Fruit fly (Drosophila melanogaster): ENCODE results near the gene eIF2beta.
A peak's percentile ranks its signal among the peaks of the same experiment; 100 is the strongest.

eIF2beta gene

DNA sequence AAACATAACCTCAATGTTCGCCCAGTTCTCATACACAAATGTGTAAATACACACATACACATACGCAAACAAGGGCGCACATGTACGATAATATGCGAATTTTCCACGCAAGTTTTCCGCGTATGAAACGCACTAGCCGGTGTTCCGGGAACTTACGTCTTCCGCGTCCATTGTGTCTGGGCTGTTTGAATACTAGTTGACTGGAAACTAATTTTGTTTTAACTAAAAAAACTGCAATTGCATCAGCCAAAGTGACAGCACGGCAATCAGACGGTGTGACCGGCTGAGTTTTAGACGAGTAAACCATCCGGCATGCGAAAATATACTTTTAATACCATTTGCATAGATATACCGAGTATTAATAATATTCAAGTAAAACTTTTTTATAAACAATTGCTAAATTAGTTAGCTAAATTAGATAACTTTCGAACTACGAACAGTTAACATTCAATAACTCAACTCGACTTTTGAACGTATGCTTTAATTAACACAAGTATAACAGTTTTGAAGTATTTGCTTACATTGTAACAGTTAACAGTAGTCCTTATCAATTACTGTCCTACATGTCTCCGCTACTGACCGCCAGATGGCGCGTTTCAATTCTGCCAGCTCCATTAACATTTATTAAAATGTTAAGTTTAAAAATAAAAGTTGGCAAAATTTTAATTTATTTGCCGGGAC lies at the start of gene eIF2beta (continued):
- TF ChIP-seq Asciz (GFP tag; optimal IDR thresholded peaks at IDR 0.05) (peak; percentile 74), CG12659 (GFP tag; optimal IDR thresholded peaks at IDR 0.05) (peak; percentile 68), CG10209 (GFP tag; optimal IDR thresholded peaks at IDR 0.05) (no peak), CG9797 (GFP tag; optimal IDR thresholded peaks at IDR 0.05) (peak; percentile 91), kni (GFP tag; optimal IDR thresholded peaks at IDR 0.05) (peak; percentile 79), NfI (GFP tag; optimal IDR thresholded peaks at IDR 0.05) (peak; percentile 70), CG1647 (GFP tag; optimal IDR thresholded peaks at IDR 0.05) (no peak), rib (GFP tag; IDR thresholded peaks at IDR 0.05) (0 out of 2 replicates have a peak, but pooled peaks have one; percentile 25), Vsx1 (GFP tag; optimal IDR thresholded peaks at IDR 0.05) (no peak), salm (tag; optimal IDR thresholded peaks at IDR 0.05) (no peak), CG33213 (GFP tag; optimal IDR thresholded peaks at IDR 0.05) (no peak), CG1233 (GFP tag; optimal IDR thresholded peaks at IDR 0.05) (peak; percentile 48), CG33557 (GFP tag; optimal IDR thresholded peaks at IDR 0.05) (peak; percentile 29), CG16813 (GFP tag; IDR thresholded peaks at IDR 0.05; ENCODE audit: partially characterized antibody) (no peak), Trl (optimal IDR thresholded peaks at IDR 0.05) (no peak), Trl (GFP tag; optimal IDR thresholded peaks at IDR 0.05) (peak; percentile 18), nerfin-2 (GFP tag; IDR thresholded peaks at IDR 0.05; ENCODE audit: partially characterized antibody) (no peak), Ada2b (GFP tag; IDR thresholded peaks at IDR 0.05) (no peak), tap (tag; optimal IDR thresholded peaks at IDR 0.05) (peak; percentile 27), CG15073 (GFP tag; optimal IDR thresholded peaks at IDR 0.05) (no peak), cad (GFP tag; optimal IDR thresholded peaks at IDR 0.05) (no peak), tgo (GFP tag; IDR thresholded peaks at IDR 0.05) (no peak), crol (GFP tag; IDR thresholded peaks at IDR 0.05) (no peak), MTF-1 (GFP tag; optimal IDR thresholded peaks at IDR 0.05; ENCODE audit: borderline replicate concordance) (peak; percentile 79), cg (GFP tag; optimal IDR thresholded peaks at IDR 0.05) (peak; percentile 92), sug (tag; optimal IDR thresholded peaks at IDR 0.05) (peak; percentile 4), pnt (GFP tag; optimal IDR thresholded peaks at IDR 0.05) (no peak), hbn (GFP tag; IDR thresholded peaks at IDR 0.05; ENCODE audit: partially characterized antibody) (0 out of 2 replicates have a peak, but pooled peaks have one; percentile 23), YL-1 (GFP tag; optimal IDR thresholded peaks at IDR 0.05) (peak; percentile 97), Jarid2 (GFP tag; optimal IDR thresholded peaks at IDR 0.05) (peak; percentile 8), CG7745 (tag; optimal IDR thresholded peaks at IDR 0.05) (no peak), Atf6 (GFP tag; IDR thresholded peaks at IDR 0.05) (no peak), pum (GFP tag; optimal IDR thresholded peaks at IDR 0.05) (no peak), sqz (GFP tag; optimal IDR thresholded peaks at IDR 0.05) (peak; percentile 51), CG1603 (tag; optimal IDR thresholded peaks at IDR 0.05) (peak; percentile 37), Poxn (GFP tag; IDR thresholded peaks at IDR 0.05) (no peak), Spps (tag; optimal IDR thresholded peaks at IDR 0.05) (peak; percentile 30), ATbp (GFP tag; optimal IDR thresholded peaks at IDR 0.05) (no peak), CoRest (tag; optimal IDR thresholded peaks at IDR 0.05) (no peak), ken (GFP tag; IDR thresholded peaks at IDR 0.05) (no peak), CG12744 (GFP tag; optimal IDR thresholded peaks at IDR 0.05) (no peak), ac (GFP tag; optimal IDR thresholded peaks at IDR 0.05) (peak; percentile 38), kah (GFP tag; optimal IDR thresholded peaks at IDR 0.05) (peak; percentile 43), Side (GFP tag; optimal IDR thresholded peaks at IDR 0.05) (peak; percentile 10), CG5245 (GFP tag; optimal IDR thresholded peaks at IDR 0.05) (peak; percentile 57), chif (GFP tag; optimal IDR thresholded peaks at IDR 0.05) (peak; percentile 9 to 30), wdn (GFP tag; IDR thresholded peaks at IDR 0.05) (no peak), bigmax (GFP tag; optimal IDR thresholded peaks at IDR 0.05) (peak; percentile 100), NC2α (GFP tag; optimal IDR thresholded peaks at IDR 0.05) (no peak), CG15269 (tag; optimal IDR thresholded peaks at IDR 0.05) (peak; percentile 54)
